Worm (Caenorhabditis elegans): ENCODE data around the gene gpa-5.

Gene gpa-5

DNA sequence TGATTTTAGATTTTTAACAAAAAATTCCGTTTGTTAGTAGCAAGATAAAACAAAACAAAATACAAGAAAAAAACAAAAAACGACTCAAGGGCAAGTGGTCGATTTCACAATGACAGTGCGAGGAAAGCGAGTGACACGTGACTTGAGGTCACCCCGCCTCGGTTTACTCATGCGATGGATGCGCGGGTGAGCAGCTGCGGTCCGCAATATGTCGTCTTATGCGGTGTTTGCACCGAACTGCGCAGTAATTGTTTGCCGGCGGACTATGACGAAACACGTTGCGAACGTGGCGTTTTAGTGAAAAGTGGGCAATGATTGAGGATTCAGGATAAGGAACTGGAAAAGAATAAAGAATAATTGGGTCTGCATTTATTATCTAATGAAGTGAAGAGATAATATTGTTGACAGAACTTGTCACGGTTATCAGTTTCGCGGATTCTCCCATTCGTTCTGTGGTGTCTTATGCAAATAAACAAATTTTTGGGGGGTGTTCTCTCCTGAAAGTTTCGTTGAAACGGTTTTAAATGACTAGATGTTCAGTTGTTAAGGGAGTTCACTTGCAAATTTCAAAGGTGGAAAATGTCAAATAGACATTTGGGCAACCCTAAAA is 49.4 kb downstream of the gpa-5 start (continued):
- TF ChIP-seq lin-13 (GFP tag; optimal IDR thresholded peaks at IDR 0.05) (peak; percentile 82), alr-1 (tag; optimal IDR thresholded peaks at IDR 0.05; ENCODE audit: borderline replicate concordance) (no peak), unc-130 (tag; optimal IDR thresholded peaks at IDR 0.05) (peak; percentile 44), nhr-237 (tag; optimal IDR thresholded peaks at IDR 0.05) (no peak), unc-98 (GFP tag; IDR thresholded peaks at IDR 0.05) (0 out of 2 replicates have a peak, but pooled peaks have one; percentile 13), nhr-20 (tag; optimal IDR thresholded peaks at IDR 0.05) (peak; percentile 91), aha-1 (tag; optimal IDR thresholded peaks at IDR 0.05) (peak; percentile 5), lsy-2 (tag; optimal IDR thresholded peaks at IDR 0.05) (no peak), ztf-11 (tag; optimal IDR thresholded peaks at IDR 0.05) (peak in 1 of 2 experiments; percentile 49), nhr-47 (tag; optimal IDR thresholded peaks at IDR 0.05) (peak; percentile 86), snpc-4 (tag; optimal IDR thresholded peaks at IDR 0.05) (peak; percentile 71), elt-3 (tag; optimal IDR thresholded peaks at IDR 0.05) (peak in 1 of 6 experiments; percentile 50), ceh-82 (tag; optimal IDR thresholded peaks at IDR 0.05) (peak; percentile 52 to 87 (median 64)), nhr-85 (tag) (peak; percentile 96), unc-62 (GFP tag; optimal IDR thresholded peaks at IDR 0.05) (no peak), mab-9 (GFP tag; IDR thresholded peaks at IDR 0.05) (0 out of 2 replicates have a peak, but pooled peaks have one; percentile 34), grh-1 (GFP tag; IDR thresholded peaks at IDR 0.05) (peak; percentile 77), unc-30 (tag; optimal IDR thresholded peaks at IDR 0.05) (no peak), elt-2 (tag; optimal IDR thresholded peaks at IDR 0.05) (peak; percentile 44), ztf-4 (tag; optimal IDR thresholded peaks at IDR 0.05) (no peak), nhr-84 (tag; optimal IDR thresholded peaks at IDR 0.05) (no peak), nhr-19 (GFP tag; conservative IDR thresholded peaks at IDR 0.05) (peak; percentile 87), mdl-1 (tag; optimal IDR thresholded peaks at IDR 0.05) (peak; percentile 7 to 94), hlh-4 (tag; optimal IDR thresholded peaks at IDR 0.05) (no peak), ets-5 (GFP tag; IDR thresholded peaks at IDR 0.05) (no peak), nhr-12 (tag; optimal IDR thresholded peaks at IDR 0.05) (no peak), tlp-1 (tag; optimal IDR thresholded peaks at IDR 0.05) (no peak), rnt-1 (tag; optimal IDR thresholded peaks at IDR 0.05) (peak; percentile 93), blmp-1 (tag; optimal IDR thresholded peaks at IDR 0.05) (peak; percentile 67), nhr-77 (tag; optimal IDR thresholded peaks at IDR 0.05) (peak; percentile 20), C34B4.2 (tag; optimal IDR thresholded peaks at IDR 0.05) (no peak), fos-1 (tag; optimal IDR thresholded peaks at IDR 0.05) (peak; percentile 33), efl-3 (GFP tag; optimal IDR thresholded peaks at IDR 0.05) (no peak), fkh-4 (tag; optimal IDR thresholded peaks at IDR 0.05; ENCODE audit: borderline replicate concordance) (no peak), Y116A8C.19 (tag; optimal IDR thresholded peaks at IDR 0.05; ENCODE audit: borderline replicate concordance) (no peak), ceh-8 (GFP tag; optimal IDR thresholded peaks at IDR 0.05) (peak; percentile 47), ces-1 (GFP tag; optimal IDR thresholded peaks at IDR 0.05) (no peak), lin-35 (GFP tag; optimal IDR thresholded peaks at IDR 0.05) (peak; percentile 67 to 80), sup-37 (GFP tag; optimal IDR thresholded peaks at IDR 0.05) (peak; percentile 59), vab-15 (tag; optimal IDR thresholded peaks at IDR 0.05) (peak; percentile 42), dsc-1 (tag; optimal IDR thresholded peaks at IDR 0.05) (peak; percentile 45), hpl-2 (GFP tag; optimal IDR thresholded peaks at IDR 0.05) (no peak), nhr-76 (tag; optimal IDR thresholded peaks at IDR 0.05) (no peak), ceh-63 (GFP tag; optimal IDR thresholded peaks at IDR 0.05) (no peak), C16A3.4 (tag; optimal IDR thresholded peaks at IDR 0.05) (peak; percentile 75), aly-2 (tag; optimal IDR thresholded peaks at IDR 0.05) (no peak), xbp-1 (tag; optimal IDR thresholded peaks at IDR 0.05) (peak; percentile 80), fkh-8 (tag; optimal IDR thresholded peaks at IDR 0.05) (peak; percentile 63), lir-3 (tag; optimal IDR thresholded peaks at IDR 0.05; ENCODE audit: poor library complexity) (no peak), nhr-11 (tag; optimal IDR thresholded peaks at IDR 0.05) (no peak), jun-1 (tag; optimal IDR thresholded peaks at IDR 0.05) (peak; percentile 14), mep-1 (tag; optimal IDR thresholded peaks at IDR 0.05) (peak; percentile 91)

All from whole organism, L1 larva.